Worm (Caenorhabditis elegans) whole organism, L3 larva: ENCODE measurements around the gene F42A6.6.

Experiments used
- R02D3.7 ChIP-seq: fragments of 150-350 bp; optimal IDR thresholded peaks from 2 replicates; lab custom pipeline; 2014; ENCODE audit warnings: missing biosample characterization, missing genetic modification characterization
- ZK546.5 ChIP-seq: sonication (generic microtip); optimal IDR thresholded peaks from 2 replicates; lab custom pipeline; 2017; ENCODE audit warnings: missing biosample characterization, missing genetic modification characterization
- aly-2 ChIP-seq: fragments of 150-350 bp; optimal IDR thresholded peaks from 2 replicates; lab custom pipeline; 2014; ENCODE audit warnings: missing biosample characterization, missing genetic modification characterization
- ama-1 ChIP-seq: fragments of 150-350 bp; optimal IDR thresholded peaks from 2 replicates; lab custom pipeline; 2018
- ceh-16 ChIP-seq: sonication (generic microtip); optimal IDR thresholded peaks from 2 replicates; lab custom pipeline; 2017; ENCODE audit warnings: missing biosample characterization, missing genetic modification characterization
- ceh-28 ChIP-seq: fragments of 150-350 bp; optimal IDR thresholded peaks from 2 replicates; lab custom pipeline; 2014; ENCODE audit warnings: missing biosample characterization, missing genetic modification reagents, missing genetic modification characterization
- ceh-82 ChIP-seq: fragments of 150-350 bp; optimal IDR thresholded peaks from 2 replicates; lab custom pipeline; 2014; ENCODE audit warnings: missing biosample characterization, missing genetic modification characterization
- egl-27 ChIP-seq: sonication (generic microtip); optimal IDR thresholded peaks from 4 replicates; lab custom pipeline; 2017; ENCODE audit warnings: missing biosample characterization, missing genetic modification reagents, missing genetic modification characterization
- egl-5 ChIP-seq: fragments of 150-350 bp; optimal IDR thresholded peaks from 2 replicates; lab custom pipeline; 2017; ENCODE audit warnings: missing biosample characterization, missing genetic modification reagents, missing genetic modification characterization, inconsistent platforms
- elt-1 ChIP-seq: fragments of 150-350 bp; optimal IDR thresholded peaks from 2 replicates; lab custom pipeline; 2014; ENCODE audit warnings: missing biosample characterization, missing genetic modification characterization
- elt-2 ChIP-seq: sonication (generic microtip); optimal IDR thresholded peaks from 2 replicates; lab custom pipeline; 2016; ENCODE audit warnings: missing genetic modification reagents, mild to moderate bottlenecking, missing genetic modification characterization, missing compliant biosample characterization
- elt-3 ChIP-seq, 3 experiments: fragments of 150-350 bp in 1 of 3; sonication (generic microtip) in 2 of 3; optimal IDR thresholded peaks; 2 replicates in 2 of 3; 4 replicates in 1 of 3; lab custom pipeline; 2014 to 2017; ENCODE audit warnings: missing biosample characterization in 3 of 3, missing genetic modification characterization in 3 of 3
- fkh-10 ChIP-seq: sonication (generic microtip); optimal IDR thresholded peaks from 2 replicates; lab custom pipeline; 2017; ENCODE audit warnings: missing biosample characterization, missing genetic modification reagents, missing genetic modification characterization
- fos-1 ChIP-seq: fragments of 150-350 bp; optimal IDR thresholded peaks from 2 replicates; lab custom pipeline; 2014; ENCODE audit warnings: missing biosample characterization, missing genetic modification characterization
- hmg-11 ChIP-seq: sonication (generic microtip); optimal IDR thresholded peaks from 2 replicates; lab custom pipeline; 2016; ENCODE audit warnings: missing genetic modification characterization, missing compliant biosample characterization
- jun-1 ChIP-seq: fragments of 150-350 bp; optimal IDR thresholded peaks from 2 replicates; lab custom pipeline; 2014; ENCODE audit warnings: missing biosample characterization, missing genetic modification reagents, missing genetic modification characterization
- lin-15B ChIP-seq: fragments of 150-350 bp; optimal IDR thresholded peaks from 2 replicates; lab custom pipeline; 2014; ENCODE audit warnings: missing biosample characterization, missing genetic modification characterization
- lin-39 ChIP-seq: fragments of 150-350 bp; optimal IDR thresholded peaks from 2 replicates; lab custom pipeline; 2018; ENCODE audit warnings: missing biosample characterization, missing genetic modification reagents, missing genetic modification characterization
- lsy-12 ChIP-seq: sonication (generic microtip); optimal IDR thresholded peaks from 2 replicates; lab custom pipeline; 2016; ENCODE audit warnings: mild to moderate bottlenecking, missing genetic modification characterization, missing compliant biosample characterization
- mdl-1 ChIP-seq: fragments of 150-350 bp; optimal IDR thresholded peaks from 2 replicates; lab custom pipeline; 2014; ENCODE audit warnings: missing biosample characterization, missing genetic modification characterization
- mml-1 ChIP-seq: fragments of 150-350 bp; sonication (generic microtip); optimal IDR thresholded peaks from 3 replicates; lab custom pipeline; 2014; ENCODE audit warnings: missing biosample characterization, missing genetic modification characterization
- nfya-1 ChIP-seq: sonication (generic microtip); optimal IDR thresholded peaks from 2 replicates; lab custom pipeline; 2017; ENCODE audit warnings: missing genetic modification characterization, mild to moderate bottlenecking, missing compliant biosample characterization, antibody characterized with exemption, moderate library complexity; ENCODE audit not compliant: insufficient read depth
- nhr-11 ChIP-seq: fragments of 150-350 bp; optimal IDR thresholded peaks from 2 replicates; lab custom pipeline; 2014; ENCODE audit warnings: missing biosample characterization, missing genetic modification characterization
- nhr-12 ChIP-seq: fragments of 150-350 bp; optimal IDR thresholded peaks from 2 replicates; lab custom pipeline; 2014; ENCODE audit warnings: missing biosample characterization, missing genetic modification characterization
- nhr-23 ChIP-seq: fragments of 150-350 bp; optimal IDR thresholded peaks from 2 replicates; lab custom pipeline; 2014; ENCODE audit warnings: missing biosample characterization, missing genetic modification reagents, missing genetic modification characterization
- nhr-237 ChIP-seq: fragments of 150-350 bp; optimal IDR thresholded peaks from 2 replicates; lab custom pipeline; 2014; ENCODE audit warnings: missing biosample characterization, missing genetic modification characterization
- nhr-25 ChIP-seq: sonication (generic microtip); optimal IDR thresholded peaks from 2 replicates; lab custom pipeline; 2017; ENCODE audit warnings: missing biosample characterization, missing genetic modification characterization
- nhr-28 ChIP-seq: fragments of 150-350 bp; optimal IDR thresholded peaks from 2 replicates; lab custom pipeline; 2014; ENCODE audit warnings: missing biosample characterization, missing genetic modification characterization
- nhr-43 ChIP-seq: sonication (generic microtip); optimal IDR thresholded peaks from 2 replicates; lab custom pipeline; 2016; ENCODE audit warnings: mild to moderate bottlenecking, missing genetic modification characterization, missing compliant biosample characterization; ENCODE audit not compliant: poor library complexity, severe bottlenecking
- nhr-67 ChIP-seq: fragments of 150-350 bp; optimal IDR thresholded peaks from 2 replicates; lab custom pipeline; 2014; ENCODE audit warnings: missing biosample characterization, missing genetic modification characterization
- nhr-76 ChIP-seq: fragments of 150-350 bp; sonication (generic microtip); optimal IDR thresholded peaks from 5 replicates; lab custom pipeline; 2014; ENCODE audit warnings: missing biosample characterization, missing genetic modification characterization
- nhr-77 ChIP-seq: fragments of 150-350 bp; optimal IDR thresholded peaks from 2 replicates; lab custom pipeline; 2014; ENCODE audit warnings: missing biosample characterization, missing genetic modification characterization
- pha-4 ChIP-seq: fragments of 150-350 bp; optimal IDR thresholded peaks from 2 replicates; lab custom pipeline; 2014; ENCODE audit warnings: missing biosample characterization, missing genetic modification reagents, missing genetic modification characterization
- pqm-1 ChIP-seq: fragments of 150-350 bp; optimal IDR thresholded peaks from 2 replicates; lab custom pipeline; 2017; ENCODE audit warnings: missing biosample characterization, missing genetic modification characterization, inconsistent platforms
- sea-2 ChIP-seq: fragments of 150-350 bp; sonication (generic microtip); optimal IDR thresholded peaks from 4 replicates; lab custom pipeline; 2014; ENCODE audit warnings: missing biosample characterization, missing genetic modification reagents, missing genetic modification characterization
- skn-1 ChIP-seq: fragments of 150-350 bp; optimal IDR thresholded peaks from 2 replicates; lab custom pipeline; 2014; ENCODE audit warnings: missing biosample characterization, missing genetic modification characterization
- snpc-4 ChIP-seq: fragments of 150-350 bp; optimal IDR thresholded peaks from 2 replicates; lab custom pipeline; 2014; ENCODE audit warnings: missing biosample characterization, missing genetic modification characterization
- tbx-2 ChIP-seq: sonication (generic microtip); optimal IDR thresholded peaks from 2 replicates; lab custom pipeline; 2016; ENCODE audit warnings: mild to moderate bottlenecking, missing genetic modification characterization, missing compliant biosample characterization
- unc-39 ChIP-seq: sonication (generic microtip); optimal IDR thresholded peaks from 4 replicates; lab custom pipeline; 2017; ENCODE audit warnings: missing biosample characterization, missing genetic modification characterization
- unc-62 ChIP-seq: fragments of 150-350 bp; sonication (generic microtip); optimal IDR thresholded peaks from 4 replicates; lab custom pipeline; 2014; ENCODE audit warnings: missing biosample characterization, missing genetic modification reagents, missing genetic modification characterization
- zag-1 ChIP-seq: fragments of 150-350 bp; optimal IDR thresholded peaks from 2 replicates; lab custom pipeline; 2014; ENCODE audit warnings: missing biosample characterization, missing genetic modification characterization
- ztf-11 ChIP-seq: fragments of 150-350 bp; optimal IDR thresholded peaks from 2 replicates; lab custom pipeline; 2014; ENCODE audit warnings: missing biosample characterization, missing genetic modification characterization
- ztf-4 ChIP-seq: fragments of 150-350 bp; optimal IDR thresholded peaks from 2 replicates; lab custom pipeline; 2014; ENCODE audit warnings: missing biosample characterization, missing genetic modification characterization

F42A6.6 gene

DNA sequence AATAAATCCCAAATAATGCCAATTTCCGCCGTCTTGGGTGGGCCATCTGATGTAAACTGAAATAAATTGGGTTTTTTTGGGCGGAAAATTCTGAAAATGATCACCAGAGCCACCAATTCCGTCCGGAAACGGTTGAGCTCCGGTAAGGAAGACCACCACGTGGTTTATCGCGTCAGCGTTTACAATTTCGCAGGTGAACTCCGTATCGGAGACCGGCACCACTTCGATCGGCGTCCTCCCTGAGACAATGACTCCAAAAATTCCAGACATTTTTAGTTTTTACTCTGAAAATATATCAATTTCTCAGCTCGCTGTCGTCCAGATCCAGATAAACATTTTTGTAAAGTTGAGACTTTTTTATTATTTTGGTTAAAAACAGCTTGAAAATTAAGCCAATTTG is at the start of gene F42A6.6:
TSS of gene F42A6.6 (minus strand) at position 289 of the 400 bp plus-strand sequence.
- TF ChIP-seq nhr-11 (tag; lab: Kevin White, UChicago) (no peak), lsy-12 (tag; lab: Kevin White, UChicago) (peak; percentile 10), nhr-77 (tag; lab: Kevin White, UChicago) (no peak), egl-5 (tag; lab: Kevin White, UChicago) (no peak), lin-15B (tag; lab: Kevin White, UChicago) (no peak), elt-2 (tag; lab: Kevin White, UChicago) (peak; percentile 30), unc-62 (no peak), unc-39 (tag; lab: Kevin White, UChicago) (no peak), mml-1 (tag; lab: Kevin White, UChicago) (no peak), skn-1 (tag; lab: Kevin White, UChicago) (no peak), ZK546.5 (tag; lab: Kevin White, UChicago) (no peak), nhr-28 (tag; lab: Kevin White, UChicago) (no peak), ama-1 (lab: Kevin White, UChicago) (peak; percentile 93), lin-39 (no peak), hmg-11 (tag; lab: Kevin White, UChicago) (no peak), nhr-76 (no peak), nfya-1 (tag; lab: Kevin White, UChicago) (no peak), ceh-16 (tag; lab: Kevin White, UChicago) (no peak), nhr-23 (tag; lab: Kevin White, UChicago) (peak; percentile 26), aly-2 (tag; lab: Kevin White, UChicago) (peak; percentile 13), egl-27 (tag; lab: Kevin White, UChicago) (no peak), nhr-67 (no peak), nhr-12 (tag; lab: Kevin White, UChicago) (no peak), R02D3.7 (no peak), zag-1 (no peak), nhr-25 (tag; lab: Kevin White, UChicago) (peak; percentile 31), ceh-28 (tag; lab: Kevin White, UChicago) (peak; percentile 10), elt-3 (tag; optimal IDR thresholded peaks at IDR 0.05; lab: Kevin White, UChicago) (no peak), pqm-1 (no peak), nhr-43 (tag; lab: Kevin White, UChicago) (no peak), ztf-11 (tag; lab: Kevin White, UChicago) (no peak)

DNA sequence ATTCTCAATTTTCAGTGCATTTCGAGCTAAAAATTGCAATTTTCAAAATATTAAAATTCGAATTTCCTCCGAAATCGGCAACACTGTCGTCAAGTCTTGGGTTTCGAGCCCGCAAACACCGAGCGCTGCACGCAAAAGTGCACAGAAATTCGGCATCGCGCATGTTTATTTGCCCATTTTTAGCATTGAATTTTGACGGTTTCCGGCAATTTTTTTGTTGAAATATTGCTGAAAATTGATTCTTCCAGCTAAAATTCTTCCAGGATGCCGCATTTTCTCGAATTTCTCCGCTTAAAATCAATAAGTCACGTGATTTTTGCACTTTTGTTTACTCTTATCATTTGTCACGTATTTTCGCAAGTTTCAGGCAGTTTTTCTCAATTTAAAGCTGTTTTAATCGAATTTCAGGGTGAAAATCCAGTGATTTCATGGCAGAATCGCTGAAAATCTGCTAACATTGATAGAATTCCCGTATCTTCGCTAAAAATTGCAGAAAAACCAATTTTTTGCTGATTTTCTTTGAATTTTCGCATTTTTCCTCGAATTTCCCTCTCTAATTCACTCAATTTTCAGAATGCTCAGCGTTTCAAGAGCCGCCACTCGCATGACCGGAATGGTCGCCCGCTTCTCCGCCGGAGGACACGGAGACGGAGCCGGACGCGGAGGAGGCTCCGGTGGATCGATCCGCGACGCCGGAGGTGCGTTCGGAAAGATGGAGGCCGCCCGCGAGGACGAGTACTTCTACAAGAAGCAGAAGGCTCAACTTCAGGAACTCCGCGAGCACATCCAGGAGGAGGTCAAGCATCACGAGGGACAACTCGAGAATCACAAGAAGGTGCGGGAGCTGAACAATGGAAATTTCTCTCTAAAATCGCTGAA is 48.9 kb upstream of the F42A6.6 start, which contains the start of gene mai-2:
TSS of gene mai-2 (plus strand) at position 574 of the 879 bp plus-strand sequence.
- TF ChIP-seq nhr-43 (tag; lab: Kevin White, UChicago) (no peak), ceh-28 (tag; lab: Kevin White, UChicago) (peak; percentile 30), sea-2 (GFP tag; lab: Kevin White, UChicago) (no peak), elt-2 (tag; lab: Kevin White, UChicago) (peak; percentile 22), egl-27 (tag; lab: Kevin White, UChicago) (no peak), jun-1 (tag; lab: Kevin White, UChicago) (peak; percentile 57), nhr-237 (no peak), nfya-1 (tag; lab: Kevin White, UChicago) (peak; percentile 76), fos-1 (tag; lab: Kevin White, UChicago) (no peak), nhr-28 (tag; lab: Kevin White, UChicago) (no peak), pha-4 (tag; lab: Kevin White, UChicago) (peak; percentile 77), nhr-23 (tag; lab: Kevin White, UChicago) (peak; percentile 56), ZK546.5 (tag; lab: Kevin White, UChicago) (no peak), skn-1 (tag; lab: Kevin White, UChicago) (no peak), nhr-12 (tag; lab: Kevin White, UChicago) (no peak), hmg-11 (tag; lab: Kevin White, UChicago) (peak; percentile 60), elt-1 (tag; lab: Kevin White, UChicago) (no peak), pqm-1 (no peak), nhr-11 (tag; lab: Kevin White, UChicago) (no peak), egl-5 (tag; lab: Kevin White, UChicago) (no peak), lin-39 (no peak), lin-15B (tag; lab: Kevin White, UChicago) (peak; percentile 72), tbx-2 (no peak), nhr-67 (no peak), lsy-12 (tag; lab: Kevin White, UChicago) (peak; percentile 48), ztf-11 (tag; lab: Kevin White, UChicago) (no peak), snpc-4 (tag; lab: Kevin White, UChicago) (no peak), ama-1 (lab: Kevin White, UChicago) (peak; percentile 82), nhr-77 (tag; lab: Kevin White, UChicago) (no peak), ceh-82 (no peak), mdl-1 (tag; lab: Kevin White, UChicago) (no peak), nhr-25 (tag; lab: Kevin White, UChicago) (peak; percentile 4), fkh-10 (GFP tag; lab: Kevin White, UChicago) (no peak), ztf-4 (tag; lab: Kevin White, UChicago) (no peak), aly-2 (tag; lab: Kevin White, UChicago) (no peak)
